Worm (Caenorhabditis elegans) whole organism, late embryonic: ENCODE data around the gene msra-1.

Source experiments
- ahr-1 ChIP-seq: sonication (generic microtip); optimal IDR thresholded peaks from 2 replicates; lab custom pipeline; 2016; ENCODE audit warnings: missing genetic modification characterization, missing compliant biosample characterization
- ceh-14 ChIP-seq: sonication (generic microtip); optimal IDR thresholded peaks from 2 replicates; lab custom pipeline; 2016; ENCODE audit warnings: missing genotype, missing genetic modification characterization, missing compliant biosample characterization
- ceh-2 ChIP-seq: sonication (generic microtip); optimal IDR thresholded peaks from 2 replicates; lab custom pipeline; 2016; ENCODE audit warnings: missing genotype, missing genetic modification characterization, missing compliant biosample characterization
- ceh-24 ChIP-seq: sonication (generic microtip); optimal IDR thresholded peaks from 2 replicates; lab custom pipeline; 2016; ENCODE audit warnings: mild to moderate bottlenecking, missing genetic modification characterization, missing compliant biosample characterization
- ceh-30 ChIP-seq: fragments of 150-350 bp; optimal IDR thresholded peaks from 2 replicates; lab custom pipeline; 2014; ENCODE audit warnings: missing biosample characterization, missing genetic modification characterization
- ceh-34 ChIP-seq: sonication (generic microtip); optimal IDR thresholded peaks from 2 replicates; lab custom pipeline; 2016; ENCODE audit warnings: mild to moderate bottlenecking, missing genetic modification characterization, missing compliant biosample characterization
- ceh-45 ChIP-seq: fragments of 200-800 bp; sonication (Bioruptor generic); IDR thresholded peaks from 2 replicates; pipeline ENCODE4 v1.3.6; 2022; ENCODE audit warnings: missing genetic modification reagents, missing genetic modification characterization, missing compliant biosample characterization
- ceh-6 ChIP-seq: fragments of 200-800 bp; sonication (Bioruptor generic); optimal IDR thresholded peaks from 2 replicates; lab custom pipeline; 2018; ENCODE audit warnings: mild to moderate bottlenecking, missing genetic modification characterization, missing compliant biosample characterization
- dmd-4 ChIP-seq: sonication (generic microtip); optimal IDR thresholded peaks from 2 replicates; lab custom pipeline; 2016; ENCODE audit warnings: borderline replicate concordance, missing genetic modification characterization, missing compliant biosample characterization
- dve-1 ChIP-seq: sonication (generic microtip); optimal IDR thresholded peaks from 2 replicates; lab custom pipeline; 2017; ENCODE audit warnings: antibody characterized with exemption, mild to moderate bottlenecking, missing genetic modification characterization, missing compliant biosample characterization
- elt-2 ChIP-seq: sonication (generic microtip); optimal IDR thresholded peaks from 2 replicates; lab custom pipeline; 2016; ENCODE audit warnings: missing genetic modification reagents, missing genetic modification characterization, missing compliant biosample characterization
- elt-4 ChIP-seq: sonication (generic microtip); optimal IDR thresholded peaks from 2 replicates; lab custom pipeline; 2016; ENCODE audit warnings: missing genetic modification characterization, missing compliant biosample characterization
- gmeb-2 ChIP-seq: sonication (generic microtip); optimal IDR thresholded peaks from 2 replicates; lab custom pipeline; 2016; ENCODE audit warnings: missing genetic modification characterization, inconsistent platforms, missing compliant biosample characterization
- hlh-13 ChIP-seq: fragments of 200-800 bp; sonication (Bioruptor generic); optimal IDR thresholded peaks from 2 replicates; lab custom pipeline; 2018; ENCODE audit warnings: mild to moderate bottlenecking, missing genetic modification characterization, missing compliant biosample characterization
- hlh-15 ChIP-seq: sonication (generic microtip); optimal IDR thresholded peaks from 2 replicates; lab custom pipeline; 2016; ENCODE audit warnings: missing genetic modification characterization, missing compliant biosample characterization
- hlh-30 ChIP-seq: sonication (generic microtip); optimal IDR thresholded peaks from 2 replicates; lab custom pipeline; 2017; ENCODE audit warnings: antibody characterized with exemption, missing genetic modification characterization, missing compliant biosample characterization; ENCODE audit not compliant: insufficient read depth
- hlh-6 ChIP-seq: sonication (generic microtip); optimal IDR thresholded peaks from 2 replicates; lab custom pipeline; 2016; ENCODE audit warnings: missing genotype, missing genetic modification characterization, missing compliant biosample characterization
- hlh-8 ChIP-seq: sonication (generic microtip); optimal IDR thresholded peaks from 2 replicates; lab custom pipeline; 2016; ENCODE audit warnings: missing genotype, missing genetic modification characterization, missing compliant biosample characterization
- lim-6 ChIP-seq: sonication (generic microtip); optimal IDR thresholded peaks from 2 replicates; lab custom pipeline; 2016; ENCODE audit warnings: missing genetic modification characterization, missing compliant biosample characterization
- lin-11 ChIP-seq: fragments of 200-800 bp; sonication (Bioruptor generic); optimal IDR thresholded peaks from 2 replicates; lab custom pipeline; 2018; ENCODE audit warnings: mild to moderate bottlenecking, missing genetic modification characterization, missing compliant biosample characterization
- madf-2 ChIP-seq: sonication (generic microtip); optimal IDR thresholded peaks from 2 replicates; lab custom pipeline; 2017; ENCODE audit warnings: missing genetic modification characterization, missing compliant biosample characterization
- odd-2 ChIP-seq: sonication (generic microtip); optimal IDR thresholded peaks from 2 replicates; lab custom pipeline; 2017; ENCODE audit warnings: antibody characterized with exemption, mild to moderate bottlenecking, missing genetic modification characterization, missing compliant biosample characterization
- pag-3 ChIP-seq: sonication (generic microtip); optimal IDR thresholded peaks from 2 replicates; lab custom pipeline; 2016; ENCODE audit warnings: missing compliant biosample characterization, missing genetic modification characterization, borderline replicate concordance
- ref-2 ChIP-seq: sonication (generic microtip); optimal IDR thresholded peaks from 2 replicates; lab custom pipeline; 2016; ENCODE audit warnings: missing genetic modification characterization, missing compliant biosample characterization
- rnt-1 ChIP-seq: sonication (generic microtip); optimal IDR thresholded peaks from 2 replicates; lab custom pipeline; 2016; ENCODE audit warnings: missing genetic modification characterization, missing compliant biosample characterization
- sdc-2 ChIP-seq: sonication (generic microtip); optimal IDR thresholded peaks from 2 replicates; lab custom pipeline; 2016; ENCODE audit warnings: missing genotype, missing genetic modification characterization, missing compliant biosample characterization
- syd-9 ChIP-seq: sonication (generic microtip); optimal IDR thresholded peaks from 2 replicates; lab custom pipeline; 2016; ENCODE audit warnings: mild to moderate bottlenecking, missing genetic modification characterization, moderate library complexity, missing compliant biosample characterization
- tbx-2 ChIP-seq: sonication (generic microtip); optimal IDR thresholded peaks from 2 replicates; lab custom pipeline; 2016; ENCODE audit warnings: missing genetic modification characterization, missing compliant biosample characterization
- unc-3 ChIP-seq, 2 experiments: fragments of 200-800 bp in 1 of 2; sonication (Bioruptor generic) in 1 of 2; sonication (generic microtip) in 1 of 2; conservative IDR thresholded peaks in 1 of 2; optimal IDR thresholded peaks in 1 of 2; 2 replicates each; pipeline versions ENCODE4 v1.3.6 to Lab custom; 2016 to 2022; ENCODE audit warnings: missing compliant biosample characterization in 2 of 2, missing genetic modification characterization in 2 of 2, missing genetic modification reagents in 1 of 2
- unc-42 ChIP-seq: sonication (generic microtip); optimal IDR thresholded peaks from 2 replicates; lab custom pipeline; 2016; ENCODE audit warnings: missing genotype, missing genetic modification characterization, missing compliant biosample characterization
- zip-5 ChIP-seq: sonication (generic microtip); optimal IDR thresholded peaks from 2 replicates; lab custom pipeline; 2016; ENCODE audit warnings: missing genetic modification characterization, missing compliant biosample characterization

The msra-1 gene

ce11 chrII:7406438-7406837, 42.6 kb upstream of the msra-1 start:
- no peak for TF ChIP-seq syd-9 (tag; lab: Kevin White, UChicago)
- no peak for TF ChIP-seq dmd-4
- TF ChIP-seq ahr-1 (tag; lab: Kevin White, UChicago): no peak
- no peak for TF ChIP-seq ceh-6 (GFP tag; lab: Kevin White, UChicago)
- no peak for TF ChIP-seq odd-2 (tag; lab: Kevin White, UChicago)
- TF ChIP-seq dve-1: no peak
- no peak for TF ChIP-seq pag-3 (tag; lab: Kevin White, UChicago)
- TF ChIP-seq unc-3 (GFP tag; conservative IDR thresholded peaks at IDR 0.05; lab: Robert Waterston, UW): no peak
- TF ChIP-seq unc-3 (tag; optimal IDR thresholded peaks at IDR 0.05; lab: Kevin White, UChicago): no peak
- TF ChIP-seq ceh-2 (tag; lab: Kevin White, UChicago): no peak
- TF ChIP-seq sdc-2: no peak
- no peak for TF ChIP-seq ceh-30
- no peak for TF ChIP-seq lin-11 (tag; lab: Kevin White, UChicago)
- TF ChIP-seq madf-2 (tag; lab: Kevin White, UChicago): no peak

ce11 chrII:7405262-7405661, 41.4 kb upstream of the msra-1 start:
- TF ChIP-seq lim-6 (tag; lab: Kevin White, UChicago): no peak
- no peak for TF ChIP-seq sdc-2
- TF ChIP-seq elt-2 (tag; lab: Kevin White, UChicago): no peak
- no peak for TF ChIP-seq dmd-4
- no peak for TF ChIP-seq ceh-14
- TF ChIP-seq ref-2 (tag; lab: Kevin White, UChicago): no peak
- TF ChIP-seq zip-5 (tag; lab: Kevin White, UChicago): no peak
- TF ChIP-seq rnt-1: no peak
- TF ChIP-seq ceh-6 (GFP tag; lab: Kevin White, UChicago): no peak
- TF ChIP-seq gmeb-2 (tag; lab: Kevin White, UChicago): no peak
- TF ChIP-seq tbx-2 (tag; lab: Kevin White, UChicago): no peak
- TF ChIP-seq ahr-1 (tag; lab: Kevin White, UChicago): no peak
- TF ChIP-seq unc-42 (tag; lab: Kevin White, UChicago): no peak
- TF ChIP-seq hlh-8 (tag; lab: Kevin White, UChicago): no peak
- no peak for TF ChIP-seq odd-2 (tag; lab: Kevin White, UChicago)
- TF ChIP-seq, all 69 proteins: peak for 0

ce11 chrII:7404001-7404400, 40.2 kb upstream of the msra-1 start:
- TF ChIP-seq dve-1: no peak
- peak; percentile 36 for TF ChIP-seq hlh-30 (tag; lab: Kevin White, UChicago)
- no peak for TF ChIP-seq ceh-24

ce11 chrII:7402625-7403024, 38.8 kb upstream of the msra-1 start, which contains the start of gene nas-7:
TSS of gene nas-7 (minus strand) at chrII:7402725.
- TF ChIP-seq hlh-13 (GFP tag; lab: Kevin White, UChicago) (no peak), elt-4 (tag; lab: Kevin White, UChicago) (no peak), tbx-2 (tag; lab: Kevin White, UChicago) (no peak), hlh-6 (tag; lab: Kevin White, UChicago) (no peak), hlh-15 (tag; lab: Kevin White, UChicago) (no peak), ceh-34 (tag; lab: Kevin White, UChicago) (no peak), madf-2 (tag; lab: Kevin White, UChicago) (no peak), ceh-45 (no peak)

ce11 chrII:7398712-7399111, 34.9 kb upstream of the msra-1 start, which contains the start of gene C07D10.1:
TSS of gene C07D10.1 (plus strand) at chrII:7399012.
- peak; percentile 11 for TF ChIP-seq elt-2 (tag; lab: Kevin White, UChicago)
- no peak for TF ChIP-seq pag-3 (tag; lab: Kevin White, UChicago)
